Worm (Caenorhabditis elegans) whole organism, midembryonic: ENCODE data around the gene arx-5.

Source experiments
- flt-1 ChIP-seq: fragments of 200-800 bp; sonication (Bioruptor generic); IDR thresholded peaks from 2 replicates; pipeline ENCODE4 v1.3.6; 2022; ENCODE audit warnings: missing genetic modification characterization, missing compliant biosample characterization
- med-1 ChIP-seq: sonication (generic microtip); optimal IDR thresholded peaks from 2 replicates; lab custom pipeline; 2017; ENCODE audit warnings: missing genetic modification characterization, mild to moderate bottlenecking, missing compliant biosample characterization, antibody characterized with exemption, missing genetic modification reagents; ENCODE audit not compliant: insufficient read depth

DNA sequence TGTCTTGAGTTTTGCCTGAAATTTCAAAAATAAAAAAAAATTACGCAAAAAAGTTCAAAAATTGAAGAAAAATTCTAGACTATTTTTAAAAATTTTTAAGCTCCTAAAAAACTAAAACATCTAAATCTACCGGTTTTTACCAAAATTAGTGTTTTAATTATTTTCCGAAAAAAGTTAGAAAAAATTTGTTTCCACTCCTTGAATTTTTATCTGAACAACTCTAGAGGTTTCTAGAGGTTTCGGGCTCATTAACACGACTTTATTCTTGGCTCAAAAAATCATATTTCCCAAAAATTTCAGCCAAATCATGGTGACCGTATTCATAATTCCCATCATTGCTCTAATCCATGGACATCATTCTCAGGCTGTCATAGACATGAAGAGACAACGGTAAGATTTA lies 33.0 kb downstream of the arx-5 start, which contains the start of gene lgc-37:
- no peak for TF ChIP-seq med-1 (GFP tag; lab: Kevin White, UChicago)
- no peak for TF ChIP-seq flt-1 (GFP tag; lab: Robert Waterston, UW)
